Fruit fly (Drosophila melanogaster) whole organism, embryonic: ENCODE results near the gene r-l.

Experiments
- Antp ChIP-seq: fragments of 200-800 bp; sonication (Bioruptor generic); optimal IDR thresholded peaks from 3 replicates; lab custom pipeline; 2016; ENCODE audit warnings: missing biosample characterization, missing genetic modification characterization
- B-H1 ChIP-seq: fragments of 200-800 bp; sonication (Bioruptor generic); IDR thresholded peaks from 3 replicates; pipeline ENCODE4 v1.3.6; 2022; ENCODE audit warnings: missing biosample characterization, missing genetic modification characterization
- CG10267 ChIP-seq: fragments of 200-800 bp; sonication (Bioruptor generic); optimal IDR thresholded peaks from 2 replicates; lab custom pipeline; 2018; ENCODE audit warnings: missing biosample characterization, mild to moderate bottlenecking, missing genetic modification characterization, moderate library complexity
- CG10654 ChIP-seq: fragments of 200-800 bp; sonication (Bioruptor generic); optimal IDR thresholded peaks from 2 replicates; lab custom pipeline; 2016; ENCODE audit warnings: missing biosample characterization, missing genetic modification characterization
- CG11093 ChIP-seq: fragments of 200-800 bp; sonication (Bioruptor generic); IDR thresholded peaks from 3 replicates; pipeline ENCODE4 v1.3.6; 2022; ENCODE audit warnings: missing biosample characterization, missing genetic modification characterization
- CG12155 ChIP-seq: fragments of 200-800 bp; sonication (Bioruptor generic); optimal IDR thresholded peaks from 3 replicates; lab custom pipeline; 2016; ENCODE audit warnings: missing biosample characterization, missing genetic modification characterization
- CG12236 ChIP-seq: fragments of 200-800 bp; sonication (Bioruptor generic); optimal IDR thresholded peaks from 2 replicates; lab custom pipeline; 2016; ENCODE audit warnings: missing biosample characterization, missing genetic modification characterization
- CG12659 ChIP-seq: fragments of 200-800 bp; sonication (Bioruptor generic); optimal IDR thresholded peaks from 3 replicates; lab custom pipeline; 2017; ENCODE audit warnings: mild to moderate bottlenecking, missing biosample characterization, missing genetic modification reagents, missing genetic modification characterization
- CG13287 ChIP-seq: fragments of 200-800 bp; sonication (Bioruptor generic); IDR thresholded peaks from 2 replicates; pipeline ENCODE4 v1.3.6; 2022; ENCODE audit warnings: missing biosample characterization, missing genetic modification characterization; ENCODE audit not compliant: partially characterized antibody
- CG13424 ChIP-seq: fragments of 200-800 bp; sonication (Bioruptor generic); optimal IDR thresholded peaks from 2 replicates; lab custom pipeline; 2019; ENCODE audit warnings: missing biosample characterization, mild to moderate bottlenecking, missing genetic modification characterization, moderate library complexity
- CG13894 ChIP-seq: fragments of 200-800 bp; sonication (Bioruptor generic); optimal IDR thresholded peaks from 3 replicates; lab custom pipeline; 2018; ENCODE audit warnings: missing biosample characterization, mild to moderate bottlenecking, missing genetic modification characterization, moderate library complexity
- CG14667 ChIP-seq: fragments of 200-800 bp; sonication (Bioruptor generic); IDR thresholded peaks from 2 replicates; pipeline ENCODE4 v1.3.6; 2022; ENCODE audit warnings: missing biosample characterization, missing genetic modification characterization
- CG14860 ChIP-seq: fragments of 200-800 bp; sonication (Bioruptor generic); IDR thresholded peaks from 3 replicates; pipeline ENCODE4 v1.3.6; 2022; ENCODE audit warnings: missing biosample characterization, missing genetic modification characterization; ENCODE audit not compliant: partially characterized antibody
- CG17328 ChIP-seq: fragments of 200-800 bp; sonication (Bioruptor generic); IDR thresholded peaks from 2 replicates; pipeline ENCODE4 v1.3.6; 2022; ENCODE audit warnings: missing biosample characterization, missing genetic modification characterization
- CG18764 ChIP-seq: fragments of 200-800 bp; sonication (Bioruptor generic); optimal IDR thresholded peaks from 3 replicates; lab custom pipeline; 2016; ENCODE audit warnings: missing biosample characterization, missing genetic modification characterization
- CG30403 ChIP-seq: fragments of 200-800 bp; sonication (Bioruptor generic); optimal IDR thresholded peaks from 3 replicates; lab custom pipeline; 2016; ENCODE audit warnings: missing biosample characterization, missing genetic modification characterization
- CG34422 ChIP-seq: fragments of 200-800 bp; sonication (Bioruptor generic); IDR thresholded peaks from 3 replicates; pipeline ENCODE4 v1.3.6; 2022; ENCODE audit warnings: missing biosample characterization, missing genetic modification characterization
- CG4424 ChIP-seq: fragments of 200-800 bp; sonication (Bioruptor generic); optimal IDR thresholded peaks from 3 replicates; lab custom pipeline; 2016; ENCODE audit warnings: missing biosample characterization, missing genetic modification characterization
- CG6791 ChIP-seq: fragments of 200-800 bp; sonication (Bioruptor generic); IDR thresholded peaks from 3 replicates; pipeline ENCODE4 v1.3.6; 2022; ENCODE audit warnings: missing biosample characterization, missing genetic modification characterization; ENCODE audit not compliant: partially characterized antibody
- CG7357 ChIP-seq: fragments of 200-800 bp; sonication (Bioruptor generic); IDR thresholded peaks from 3 replicates; pipeline ENCODE4 v1.3.6; 2022; ENCODE audit warnings: missing biosample characterization, missing genetic modification characterization
- CG9437 ChIP-seq: fragments of 200-800 bp; sonication (Bioruptor generic); optimal IDR thresholded peaks from 2 replicates; lab custom pipeline; 2018; ENCODE audit warnings: missing biosample characterization, mild to moderate bottlenecking, missing genetic modification characterization
- CoRest ChIP-seq: fragments of 200-800 bp; sonication (Bioruptor generic); optimal IDR thresholded peaks from 3 replicates; lab custom pipeline; 2018; ENCODE audit warnings: missing biosample characterization, mild to moderate bottlenecking, missing genetic modification characterization, moderate library complexity
- D19B ChIP-seq: fragments of 200-800 bp; sonication (Bioruptor generic); optimal IDR thresholded peaks from 2 replicates; lab custom pipeline; 2017; ENCODE audit warnings: missing biosample characterization, mild to moderate bottlenecking, missing genetic modification characterization
- Dbx ChIP-seq: fragments of 200-800 bp; sonication (Bioruptor generic); IDR thresholded peaks from 3 replicates; pipeline ENCODE4 v1.3.6; 2022; ENCODE audit warnings: missing biosample characterization, missing genetic modification characterization
- Dp ChIP-seq: fragments of 200-800 bp; sonication (Bioruptor generic); optimal IDR thresholded peaks from 2 replicates; lab custom pipeline; 2018; ENCODE audit warnings: missing biosample characterization, mild to moderate bottlenecking, missing genetic modification characterization, moderate library complexity
- E2f2 ChIP-seq: fragments of 200-800 bp; sonication (Bioruptor generic); IDR thresholded peaks from 2 replicates; pipeline ENCODE4 v1.3.6; 2022; ENCODE audit warnings: missing biosample characterization, missing genetic modification characterization
- HHEX ChIP-seq: fragments of 200-800 bp; sonication (Bioruptor generic); optimal IDR thresholded peaks from 3 replicates; lab custom pipeline; 2017; ENCODE audit warnings: missing biosample characterization, mild to moderate bottlenecking, missing genetic modification characterization, missing genetic modification reagents
- HLH4C ChIP-seq: fragments of 200-800 bp; sonication (Bioruptor generic); IDR thresholded peaks from 3 replicates; pipeline ENCODE4 v1.3.6; 2022; ENCODE audit warnings: missing biosample characterization, missing genetic modification characterization; ENCODE audit not compliant: partially characterized antibody
- HLH54F ChIP-seq: fragments of 200-800 bp; sonication (Bioruptor generic); optimal IDR thresholded peaks from 3 replicates; lab custom pipeline; 2016; ENCODE audit warnings: missing biosample characterization, missing genetic modification characterization
- Hey ChIP-seq: fragments of 200-800 bp; sonication (Bioruptor generic); optimal IDR thresholded peaks from 3 replicates; lab custom pipeline; 2018; ENCODE audit warnings: missing biosample characterization, mild to moderate bottlenecking, missing genetic modification characterization
- Hsf ChIP-seq: fragments of 200-800 bp; sonication (Bioruptor generic); optimal IDR thresholded peaks from 3 replicates; lab custom pipeline; 2016; ENCODE audit warnings: missing biosample characterization, missing genetic modification characterization
- Ravus ChIP-seq: fragments of 200-800 bp; sonication (Bioruptor generic); IDR thresholded peaks from 2 replicates; pipeline ENCODE4 v1.3.6; 2022; ENCODE audit warnings: missing biosample characterization, missing genetic modification characterization
- Side ChIP-seq: fragments of 200-800 bp; sonication (Bioruptor generic); optimal IDR thresholded peaks from 2 replicates; lab custom pipeline; 2016; ENCODE audit warnings: missing biosample characterization, missing genetic modification characterization
- Sry-δ ChIP-seq: fragments of 200-800 bp; sonication (Bioruptor generic); optimal IDR thresholded peaks from 2 replicates; lab custom pipeline; 2016; ENCODE audit warnings: missing biosample characterization, missing genetic modification characterization
- ato ChIP-seq: fragments of 200-800 bp; sonication (Bioruptor generic); IDR thresholded peaks from 2 replicates; pipeline ENCODE4 v1.3.6; 2022; ENCODE audit warnings: missing biosample characterization, missing genetic modification characterization; ENCODE audit not compliant: partially characterized antibody
- ci ChIP-seq: fragments of 200-800 bp; sonication (Bioruptor generic); IDR thresholded peaks from 3 replicates; pipeline ENCODE4 v1.3.6; 2022; ENCODE audit warnings: missing biosample characterization, missing genetic modification characterization
- danr ChIP-seq: fragments of 200-800 bp; sonication (Bioruptor generic); IDR thresholded peaks from 2 replicates; pipeline ENCODE4 v1.3.6; 2022; ENCODE audit warnings: missing biosample characterization, missing genetic modification characterization
- dm ChIP-seq: fragments of 200-800 bp; sonication (Bioruptor generic); optimal IDR thresholded peaks from 3 replicates; lab custom pipeline; 2016; ENCODE audit warnings: missing biosample characterization, missing genetic modification characterization
- ems ChIP-seq: fragments of 200-800 bp; sonication (Bioruptor generic); optimal IDR thresholded peaks from 3 replicates; lab custom pipeline; 2016; ENCODE audit warnings: missing biosample characterization, missing genetic modification characterization
- gem ChIP-seq: fragments of 200-800 bp; sonication (Bioruptor generic); optimal IDR thresholded peaks from 2 replicates; lab custom pipeline; 2019; ENCODE audit warnings: missing biosample characterization, mild to moderate bottlenecking, missing genetic modification characterization, moderate library complexity
- hbn ChIP-seq: fragments of 200-800 bp; sonication (Bioruptor generic); IDR thresholded peaks from 2 replicates; pipeline ENCODE4 v1.3.6; 2022; ENCODE audit warnings: missing biosample characterization, missing genetic modification characterization; ENCODE audit not compliant: partially characterized antibody
- lilli ChIP-seq: fragments of 200-800 bp; sonication (Bioruptor generic); optimal IDR thresholded peaks from 3 replicates; lab custom pipeline; 2016; ENCODE audit warnings: missing biosample characterization, missing genetic modification characterization
- phol ChIP-seq: fragments of 200-800 bp; sonication (Bioruptor generic); optimal IDR thresholded peaks from 3 replicates; lab custom pipeline; 2018; ENCODE audit warnings: missing biosample characterization, mild to moderate bottlenecking, missing genetic modification characterization, moderate library complexity
- row ChIP-seq: fragments of 200-800 bp; sonication (Bioruptor generic); IDR thresholded peaks from 3 replicates; pipeline ENCODE4 v1.3.6; 2022; ENCODE audit warnings: missing biosample characterization, missing genetic modification characterization
- salm ChIP-seq: fragments of 200-800 bp; sonication (Bioruptor generic); optimal IDR thresholded peaks from 2 replicates; lab custom pipeline; 2018; ENCODE audit warnings: missing biosample characterization, mild to moderate bottlenecking, missing genetic modification characterization
- sens ChIP-seq: fragments of 200-800 bp; sonication (Bioruptor generic); peaks from one replicate; lab custom pipeline; 2016; ENCODE audit warnings: missing biosample characterization, missing genetic modification characterization
- sob ChIP-seq: fragments of 200-800 bp; sonication (Bioruptor generic); IDR thresholded peaks from 2 replicates; pipeline ENCODE4 v1.3.6; 2022; ENCODE audit warnings: missing biosample characterization, missing genetic modification characterization
- tap ChIP-seq: fragments of 200-800 bp; optimal IDR thresholded peaks from 3 replicates; lab custom pipeline; 2019; ENCODE audit warnings: missing biosample characterization, mild to moderate bottlenecking, missing genetic modification characterization, moderate library complexity
- ttk ChIP-seq: fragments of 200-800 bp; sonication (Bioruptor generic); IDR thresholded peaks from 2 replicates; pipeline ENCODE4 v2.1.2; 2022; ENCODE audit warnings: missing biosample characterization, missing genetic modification characterization
- tx ChIP-seq: fragments of 200-800 bp; sonication (Bioruptor generic); optimal IDR thresholded peaks from 2 replicates; lab custom pipeline; 2016; ENCODE audit warnings: missing biosample characterization, missing genetic modification characterization
- vnd ChIP-seq: fragments of 200-800 bp; sonication (Bioruptor generic); IDR thresholded peaks from 3 replicates; pipeline ENCODE4 v1.3.6; 2022; ENCODE audit warnings: missing biosample characterization, missing genetic modification characterization; ENCODE audit not compliant: partially characterized antibody

The r-l gene

dm6 chr3R:21118784-21119183 is 45.7 kb upstream of the r-l start, which contains the start of gene Bdbt (continued):
- TF ChIP-seq CG13424 (peak; percentile 5), CG6791 (GFP tag; lab: Robert Waterston, UW) (peak; percentile 95), CG4424 (GFP tag; lab: Kevin White, UChicago) (peak; percentile 3), danr (no peak), tx (GFP tag; lab: Kevin White, UChicago) (no peak), E2f2 (GFP tag; lab: Robert Waterston, UW) (peak; percentile 40), dm (GFP tag; lab: Kevin White, UChicago) (peak; percentile 34), CG10654 (GFP tag; lab: Kevin White, UChicago) (peak; percentile 11), ci (GFP tag; lab: Robert Waterston, UW) (no peak), Side (GFP tag; lab: Kevin White, UChicago) (peak; percentile 10), CG13287 (GFP tag; lab: Robert Waterston, UW) (peak; percentile 79), CG30403 (GFP tag; lab: Kevin White, UChicago) (peak; percentile 39), hbn (GFP tag; lab: Robert Waterston, UW) (0 out of 2 replicates have a peak, but pooled peaks have one; percentile 22), CG13894 (tag; lab: Kevin White, UChicago) (no peak), CG12155 (GFP tag; lab: Kevin White, UChicago) (peak; percentile 21), Dbx (GFP tag; lab: Robert Waterston, UW) (0 out of 3 replicates have a peak, but pooled peaks have one; percentile 55), CG17328 (GFP tag; lab: Robert Waterston, UW) (0 out of 2 replicates have a peak, but pooled peaks have one; percentile 31), CG12236 (GFP tag; lab: Kevin White, UChicago) (no peak), tap (tag; lab: Kevin White, UChicago) (no peak), CG34422 (GFP tag; lab: Robert Waterston, UW) (peak; percentile 52; the same call in 1 of the 3 replicates), phol (tag; lab: Kevin White, UChicago) (peak; percentile 35), CoRest (tag; lab: Kevin White, UChicago) (no peak), salm (tag; lab: Kevin White, UChicago) (no peak), CG14860 (GFP tag; lab: Robert Waterston, UW) (peak; percentile 91), Sry-δ (GFP tag; lab: Kevin White, UChicago) (peak; percentile 13), Antp (GFP tag; lab: Kevin White, UChicago) (peak; percentile 39), HLH4C (GFP tag; lab: Robert Waterston, UW) (peak; percentile 98), Hsf (GFP tag; lab: Kevin White, UChicago) (peak; percentile 33), B-H1 (0 out of 3 replicates have a peak, but pooled peaks have one; percentile 20), ato (peak; percentile 81), lilli (GFP tag; lab: Kevin White, UChicago) (peak; percentile 65), CG12659 (GFP tag; lab: Kevin White, UChicago) (peak; percentile 47), CG11093 (no peak), HLH54F (GFP tag; lab: Kevin White, UChicago) (peak; percentile 35), sob (GFP tag; lab: Robert Waterston, UW) (peak; percentile 59; the same call in 1 of the 2 replicates), sens (GFP tag; lab: Kevin White, UChicago) (peak; percentile 77), CG7357 (GFP tag; lab: Robert Waterston, UW) (peak; percentile 91), vnd (GFP tag; lab: Robert Waterston, UW) (peak; percentile 84), D19B (peak; percentile 94), gem (no peak), Hey (tag; lab: Kevin White, UChicago) (no peak), CG14667 (GFP tag; lab: Robert Waterston, UW) (no peak), row (GFP tag; lab: Robert Waterston, UW) (peak; percentile 77), HHEX (GFP tag; lab: Kevin White, UChicago) (no peak), ttk (no peak), Ravus (GFP tag; lab: Robert Waterston, UW) (no peak), CG10267 (tag; lab: Kevin White, UChicago) (peak; percentile 7), ems (peak; percentile 35), CG9437 (GFP tag; lab: Kevin White, UChicago) (no peak), Dp (GFP tag; lab: Kevin White, UChicago) (peak; percentile 39), CG18764 (no peak)
